Worm (Caenorhabditis elegans): ENCODE measurements around the gene T22F7.4.

DNA sequence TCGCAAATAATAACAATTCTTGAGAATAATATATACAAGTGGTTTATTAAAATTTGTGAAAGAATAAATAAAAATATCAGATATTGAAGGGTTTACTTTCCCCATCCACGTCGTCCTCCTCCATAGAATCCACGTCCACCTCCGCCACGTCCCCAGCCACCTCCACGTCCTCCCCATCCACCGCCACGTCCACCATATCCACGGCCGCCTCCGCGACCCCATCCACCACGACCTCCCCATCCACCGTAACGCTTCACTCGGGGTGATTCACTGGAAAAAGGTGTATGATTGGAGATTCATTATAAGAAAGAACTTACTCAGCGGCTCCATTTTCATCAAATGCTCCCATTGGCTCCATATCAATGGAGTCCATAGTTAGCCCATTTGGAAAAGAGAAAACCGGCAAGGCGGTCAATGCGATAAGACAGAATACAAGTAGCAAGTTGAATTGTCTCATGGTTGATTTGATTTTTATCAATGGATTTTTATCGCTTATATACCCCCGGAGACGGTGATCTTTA lies 40.6 kb downstream of the T22F7.4 start, which contains the start of gene nlp-32:
- TF ChIP-seq pes-1 (GFP tag; IDR thresholded peaks at IDR 0.05): no peak
- TF ChIP-seq tra-4 (tag; optimal IDR thresholded peaks at IDR 0.05): no peak
- TF ChIP-seq ceh-36 (tag; optimal IDR thresholded peaks at IDR 0.05): no peak
- TF ChIP-seq ama-1 (optimal IDR thresholded peaks at IDR 0.05): no peak
- TF ChIP-seq aly-1 (tag; optimal IDR thresholded peaks at IDR 0.05): no peak

Data from whole organism, early embryonic.